Worm (Caenorhabditis elegans) whole organism, mixed stage, embryonic: Measurements from ENCODE around the gene F19G12.9.

Source experiments
- elt-1 ChIP-seq: sonication (generic microtip); optimal IDR thresholded peaks from 2 replicates; lab custom pipeline; 2017; ENCODE audit warnings: missing genetic modification characterization, mild to moderate bottlenecking, missing compliant biosample characterization, antibody characterized with exemption, moderate library complexity, borderline replicate concordance; ENCODE audit not compliant: insufficient read depth
- lin-13 ChIP-seq: fragments of 150-350 bp; optimal IDR thresholded peaks from 2 replicates; lab custom pipeline; 2014; ENCODE audit warnings: missing biosample characterization, missing genetic modification characterization
- lsy-2 ChIP-seq: fragments of 150-350 bp; optimal IDR thresholded peaks from 2 replicates; lab custom pipeline; 2014; ENCODE audit warnings: missing biosample characterization, missing genetic modification characterization
- ztf-11 ChIP-seq: fragments of 150-350 bp; optimal IDR thresholded peaks from 2 replicates; lab custom pipeline; 2014; ENCODE audit warnings: missing biosample characterization, missing genetic modification characterization

DNA sequence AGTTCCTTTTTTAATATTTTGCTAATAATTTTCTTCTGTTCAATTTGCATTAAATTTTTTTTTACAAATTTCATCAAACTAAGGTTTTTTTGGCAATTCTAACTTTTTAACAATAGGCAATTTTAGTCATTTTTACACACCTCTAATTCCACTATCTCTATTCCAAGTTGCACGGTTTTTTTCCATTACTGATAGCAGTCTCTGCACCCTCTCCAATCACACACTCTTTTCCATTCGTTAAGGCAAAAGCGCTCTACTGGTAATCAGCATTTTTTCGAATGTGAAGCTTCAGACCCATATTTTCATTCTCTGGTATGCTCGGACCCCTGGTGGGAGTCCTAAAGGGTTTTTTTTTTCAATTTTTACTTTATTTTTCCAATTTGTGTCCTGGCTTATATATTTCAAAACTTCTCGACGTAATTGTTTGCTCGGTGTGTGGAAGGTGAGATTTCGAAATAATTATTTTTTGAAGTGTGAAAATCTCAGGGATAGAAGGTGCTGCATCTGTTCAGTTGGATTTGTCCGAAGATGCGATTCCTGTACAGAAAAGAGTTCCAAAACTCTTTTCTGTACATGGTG, 2.1 kb upstream of the F19G12.9 start, which contains the start of the genes F19G12.4 and F19G12.8:
- TF ChIP-seq elt-1 (no peak), ztf-11 (tag; lab: Kevin White, UChicago) (no peak), lsy-2 (tag; lab: Kevin White, UChicago) (no peak), lin-13 (no peak)
